Fruit fly (Drosophila melanogaster): Measurements from ENCODE around the gene rdx.

rdx gene

DNA sequence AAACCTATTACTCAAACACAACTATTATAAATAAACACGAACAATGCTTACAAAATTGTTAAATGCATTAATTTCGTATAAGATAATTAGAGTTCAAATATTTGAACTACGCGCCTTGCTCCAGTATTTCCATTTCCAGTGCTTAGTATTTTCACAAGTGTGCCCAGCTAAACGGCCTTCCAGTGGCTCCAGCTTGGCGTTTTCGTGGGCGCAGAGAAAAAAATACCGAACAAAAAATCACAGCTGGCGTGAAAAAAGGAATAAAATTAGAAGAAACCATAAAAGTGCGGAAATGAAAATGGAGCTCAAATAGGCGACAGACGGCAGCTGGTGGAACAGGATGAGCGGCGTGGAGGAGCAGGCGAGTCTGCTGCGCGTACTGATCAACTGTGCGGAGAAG is 73.3 kb downstream of the rdx start, which contains the start of gene Ipp (continued):
- TF ChIP-seq tgo (GFP tag; IDR thresholded peaks at IDR 0.05) (no peak), corto (GFP tag; optimal IDR thresholded peaks at IDR 0.05) (no peak), E2f2 (GFP tag; IDR thresholded peaks at IDR 0.05) (peak; percentile 94), nerfin-2 (GFP tag; IDR thresholded peaks at IDR 0.05; ENCODE audit: partially characterized antibody) (no peak), CG13775 (GFP tag; optimal IDR thresholded peaks at IDR 0.05) (no peak), esg (GFP tag; conservative IDR thresholded peaks at IDR 0.05) (no peak), CG11398 (GFP tag; optimal IDR thresholded peaks at IDR 0.05) (no peak), dmrt11E (tag; optimal IDR thresholded peaks at IDR 0.05) (no peak), lov (optimal IDR thresholded peaks at IDR 0.05) (no peak), lov (GFP tag; IDR thresholded peaks at IDR 0.05) (no peak), CG11696 (GFP tag; IDR thresholded peaks at IDR 0.05) (no peak), GATAe (GFP tag; conservative IDR thresholded peaks at IDR 0.05) (no peak), ranshi (GFP tag; IDR thresholded peaks at IDR 0.05) (no peak), Dll (GFP tag; IDR thresholded peaks at IDR 0.05; ENCODE audit: partially characterized antibody) (peak; percentile 27; the same call in 1 of the 4 replicates), Adf1 (GFP tag; IDR thresholded peaks at IDR 0.05) (no peak), CG3995 (GFP tag; optimal IDR thresholded peaks at IDR 0.05) (peak; percentile 78), trem (tag; optimal IDR thresholded peaks at IDR 0.05) (peak; percentile 41), zf30C (GFP tag; optimal IDR thresholded peaks at IDR 0.05) (no peak), CG4854 (GFP tag; optimal IDR thresholded peaks at IDR 0.05) (no peak), crp (GFP tag; optimal IDR thresholded peaks at IDR 0.05) (peak in 1 of 2 experiments; percentile 71), CG1602 (GFP tag; optimal IDR thresholded peaks at IDR 0.05) (no peak), Xrp1 (GFP tag; IDR thresholded peaks at IDR 0.05) (no peak), CG2678 (tag; optimal IDR thresholded peaks at IDR 0.05) (no peak), CG31388 (GFP tag; optimal IDR thresholded peaks at IDR 0.05) (no peak), pb (GFP tag; optimal IDR thresholded peaks at IDR 0.05) (no peak), Pdp1 (GFP tag; optimal IDR thresholded peaks at IDR 0.05) (no peak), CG15514 (GFP tag; optimal IDR thresholded peaks at IDR 0.05) (peak; percentile 54), CG18011 (GFP tag; optimal IDR thresholded peaks at IDR 0.05) (peak; percentile 1), CG32532 (GFP tag; IDR thresholded peaks at IDR 0.05) (no peak), CG13424 (tag; optimal IDR thresholded peaks at IDR 0.05) (no peak), nerfin-1 (tag; optimal IDR thresholded peaks at IDR 0.05) (no peak), Spps (tag; optimal IDR thresholded peaks at IDR 0.05) (no peak), bsh (GFP tag; optimal IDR thresholded peaks at IDR 0.05) (no peak), ssp (GFP tag; IDR thresholded peaks at IDR 0.05) (no peak), Fer1 (GFP tag; optimal IDR thresholded peaks at IDR 0.05) (no peak), dm (GFP tag; optimal IDR thresholded peaks at IDR 0.05) (no peak), pzg (GFP tag; optimal IDR thresholded peaks at IDR 0.05) (peak; percentile 87), CG8924 (tag; optimal IDR thresholded peaks at IDR 0.05) (no peak), Taf1 (GFP tag; IDR thresholded peaks at IDR 0.05) (no peak), HmgD (GFP tag; optimal IDR thresholded peaks at IDR 0.05) (no peak), dati (GFP tag; IDR thresholded peaks at IDR 0.05) (no peak), Lhr (GFP tag; optimal IDR thresholded peaks at IDR 0.05) (peak; percentile 40), btn (GFP tag; optimal IDR thresholded peaks at IDR 0.05) (no peak), gfzf (GFP tag; optimal IDR thresholded peaks at IDR 0.05) (peak; percentile 93), Sry-δ (GFP tag; optimal IDR thresholded peaks at IDR 0.05) (peak; percentile 3), gsb-n (tag; optimal IDR thresholded peaks at IDR 0.05) (peak; percentile 2), CG6813 (GFP tag; optimal IDR thresholded peaks at IDR 0.05) (no peak), BEAF-32 (GFP tag; optimal IDR thresholded peaks at IDR 0.05) (peak; percentile 26), tap (tag; optimal IDR thresholded peaks at IDR 0.05) (no peak), mam (GFP tag; optimal IDR thresholded peaks at IDR 0.05) (no peak), ac (GFP tag; optimal IDR thresholded peaks at IDR 0.05) (no peak)

Data from whole organism, embryonic.